Worm (Caenorhabditis elegans) whole organism, young adult: ENCODE data around the gene ani-2.
A peak's percentile ranks its signal among the peaks of the same experiment; 100 is the strongest.

ENCODE experiments used
- B0336.3 ChIP-seq: fragments of 200-800 bp; sonication (Bioruptor generic); IDR thresholded peaks from 2 replicates; pipeline ENCODE4 v1.3.6; 2022; ENCODE audit warnings: missing genetic modification characterization, missing compliant biosample characterization
- C17E4.6 ChIP-seq: fragments of 200-800 bp; sonication (Bioruptor generic); IDR thresholded peaks from 2 replicates; pipeline ENCODE4 v1.3.6; 2022; ENCODE audit warnings: missing genetic modification reagents, missing genetic modification characterization, missing compliant biosample characterization
- F57C9.4 ChIP-seq: sonication (generic microtip); optimal IDR thresholded peaks from 2 replicates; lab custom pipeline; 2017; ENCODE audit warnings: mild to moderate bottlenecking, missing genetic modification characterization, missing compliant biosample characterization
- K11D2.4 ChIP-seq: fragments of 200-800 bp; sonication (Bioruptor generic); IDR thresholded peaks from 2 replicates; pipeline ENCODE4 v1.3.6; 2022; ENCODE audit warnings: missing genetic modification reagents, missing genetic modification characterization, missing compliant biosample characterization
- K12H6.12 ChIP-seq: fragments of 200-800 bp; sonication (Bioruptor generic); optimal IDR thresholded peaks from 2 replicates; lab custom pipeline; 2018; ENCODE audit warnings: mild to moderate bottlenecking, missing genetic modification characterization, missing compliant biosample characterization
- T26A5.8 ChIP-seq: sonication (generic microtip); optimal IDR thresholded peaks from 2 replicates; lab custom pipeline; 2016; ENCODE audit warnings: missing genetic modification characterization, missing compliant biosample characterization
- Y53F4B.3 ChIP-seq: fragments of 200-800 bp; sonication (Bioruptor generic); IDR thresholded peaks from 2 replicates; pipeline ENCODE4 v1.3.6; 2022; ENCODE audit warnings: missing genetic modification reagents, missing genetic modification characterization, missing compliant biosample characterization
- Y67H2A.10 ChIP-seq: fragments of 200-800 bp; sonication (Bioruptor generic); conservative IDR thresholded peaks from 2 replicates; pipeline ENCODE4 v1.3.6; 2022; ENCODE audit warnings: missing genetic modification reagents, missing genetic modification characterization, missing compliant biosample characterization
- ZK185.1 ChIP-seq: sonication (generic microtip); optimal IDR thresholded peaks from 2 replicates; lab custom pipeline; 2016; ENCODE audit warnings: mild to moderate bottlenecking, missing genetic modification characterization, missing compliant biosample characterization; ENCODE audit not compliant: poor library complexity, severe bottlenecking
- akir-1 ChIP-seq: fragments of 200-800 bp; sonication (Bioruptor generic); optimal IDR thresholded peaks from 2 replicates; lab custom pipeline; 2018; ENCODE audit warnings: mild to moderate bottlenecking, missing genetic modification characterization, moderate library complexity, missing compliant biosample characterization
- aptf-3 ChIP-seq: fragments of 200-800 bp; sonication (Bioruptor generic); IDR thresholded peaks from 2 replicates; pipeline ENCODE4 v1.3.6; 2022; ENCODE audit warnings: missing genetic modification characterization, missing compliant biosample characterization
- athp-1 ChIP-seq: sonication (generic microtip); optimal IDR thresholded peaks from 2 replicates; lab custom pipeline; 2017; ENCODE audit warnings: mild to moderate bottlenecking, missing genetic modification characterization, missing compliant biosample characterization
- attf-3 ChIP-seq: fragments of 200-800 bp; sonication (Bioruptor generic); conservative IDR thresholded peaks from 2 replicates; pipeline ENCODE4 v1.3.6; 2022; ENCODE audit warnings: missing genetic modification reagents, missing genetic modification characterization, missing compliant biosample characterization
- attf-5 ChIP-seq: fragments of 200-800 bp; sonication (Bioruptor generic); optimal IDR thresholded peaks from 2 replicates; lab custom pipeline; 2018; ENCODE audit warnings: mild to moderate bottlenecking, missing genetic modification characterization, missing compliant biosample characterization
- bed-1 ChIP-seq: fragments of 200-800 bp; sonication (Bioruptor generic); IDR thresholded peaks from 2 replicates; pipeline ENCODE4 v1.3.6; 2022; ENCODE audit warnings: missing genetic modification reagents, missing genetic modification characterization, missing compliant biosample characterization
- cebp-1 ChIP-seq, 2 experiments: fragments of 200-800 bp in 1 of 2; sonication (Bioruptor generic) in 1 of 2; sonication (generic microtip) in 1 of 2; IDR thresholded peaks in 1 of 2; optimal IDR thresholded peaks in 1 of 2; 2 replicates each; pipeline versions ENCODE4 v1.3.6 to Lab custom; 2017 to 2022; ENCODE audit warnings: missing compliant biosample characterization in 2 of 2, missing genetic modification characterization in 2 of 2, mild to moderate bottlenecking in 1 of 2, missing genetic modification reagents in 1 of 2, moderate library complexity in 1 of 2
- ceh-58 ChIP-seq: fragments of 200-800 bp; sonication (Bioruptor generic); IDR thresholded peaks from 2 replicates; pipeline ENCODE4 v1.3.6; 2022; ENCODE audit warnings: missing genetic modification characterization, missing compliant biosample characterization
- ceh-79 ChIP-seq: sonication (generic microtip); optimal IDR thresholded peaks from 2 replicates; lab custom pipeline; 2017; ENCODE audit warnings: mild to moderate bottlenecking, missing genetic modification characterization, missing compliant biosample characterization
- ceh-91 ChIP-seq: fragments of 200-800 bp; sonication (Bioruptor generic); IDR thresholded peaks from 2 replicates; pipeline ENCODE4 v1.3.6; 2022; ENCODE audit warnings: missing genetic modification reagents, missing genetic modification characterization, missing compliant biosample characterization
- egl-44 ChIP-seq: fragments of 200-800 bp; sonication (Bioruptor generic); IDR thresholded peaks from 2 replicates; pipeline ENCODE4 v1.3.6; 2022; ENCODE audit warnings: missing genetic modification reagents, missing genetic modification characterization, missing compliant biosample characterization
- egrh-3 ChIP-seq: fragments of 200-800 bp; sonication (Bioruptor generic); IDR thresholded peaks from 2 replicates; pipeline ENCODE4 v1.3.6; 2022; ENCODE audit warnings: missing genetic modification reagents, missing genetic modification characterization, missing compliant biosample characterization
- gei-17 ChIP-seq: fragments of 200-800 bp; sonication (Bioruptor generic); optimal IDR thresholded peaks from 2 replicates; lab custom pipeline; 2018; ENCODE audit warnings: mild to moderate bottlenecking, missing genetic modification characterization, missing compliant biosample characterization
- hlh-12 ChIP-seq: sonication (generic microtip); optimal IDR thresholded peaks from 2 replicates; lab custom pipeline; 2016; ENCODE audit warnings: missing genetic modification characterization, missing compliant biosample characterization
- hlh-26 ChIP-seq: fragments of 200-800 bp; sonication (Bioruptor generic); conservative IDR thresholded peaks from 2 replicates; pipeline ENCODE4 v1.3.6; 2022; ENCODE audit warnings: missing genetic modification reagents, missing genetic modification characterization, missing compliant biosample characterization
- hmg-1.2 ChIP-seq: fragments of 200-800 bp; sonication (Bioruptor generic); IDR thresholded peaks from 2 replicates; pipeline ENCODE4 v1.3.6; 2022; ENCODE audit warnings: missing genetic modification reagents, missing genetic modification characterization, missing compliant biosample characterization
- hrde-1 ChIP-seq: sonication (generic microtip); optimal IDR thresholded peaks from 2 replicates; lab custom pipeline; 2016; ENCODE audit warnings: missing genetic modification characterization, mild to moderate bottlenecking, missing compliant biosample characterization, moderate library complexity, missing genotype, missing genetic modification reagents, borderline replicate concordance
- lag-1 ChIP-seq: fragments of 200-800 bp; sonication (Bioruptor generic); IDR thresholded peaks from 2 replicates; pipeline ENCODE4 v1.3.6; 2022; ENCODE audit warnings: missing genetic modification reagents, missing genetic modification characterization, missing compliant biosample characterization
- let-526 ChIP-seq: fragments of 200-800 bp; sonication (Bioruptor generic); IDR thresholded peaks from 2 replicates; pipeline ENCODE4 v1.3.6; 2022; ENCODE audit warnings: missing genetic modification reagents, missing genetic modification characterization, missing compliant biosample characterization
- let-607 ChIP-seq, 2 experiments: fragments of 200-800 bp in 1 of 2; sonication (Bioruptor generic) in 1 of 2; sonication (generic microtip) in 1 of 2; optimal IDR thresholded peaks; 2 replicates each; lab custom pipeline; 2016 to 2018; ENCODE audit warnings: mild to moderate bottlenecking in 2 of 2, missing compliant biosample characterization in 2 of 2, missing genetic modification characterization in 2 of 2, moderate library complexity in 2 of 2, missing genotype in 1 of 2
- lin-26 ChIP-seq: fragments of 200-800 bp; sonication (Bioruptor generic); IDR thresholded peaks from 2 replicates; pipeline ENCODE4 v1.3.6; 2022; ENCODE audit warnings: missing genetic modification reagents, missing genetic modification characterization, missing compliant biosample characterization
- lin-35 ChIP-seq, 3 experiments: fragments of 150-350 bp in 2 of 3; sonication (generic microtip) in 1 of 3; optimal IDR thresholded peaks; 2 replicates each; lab custom pipeline; 2014 to 2018; ENCODE audit warnings: missing biosample characterization in 3 of 3, missing genetic modification characterization in 3 of 3, missing genetic modification reagents in 3 of 3
- lin-54 ChIP-seq: fragments of 200-800 bp; sonication (Bioruptor generic); optimal IDR thresholded peaks from 2 replicates; lab custom pipeline; 2018; ENCODE audit warnings: mild to moderate bottlenecking, missing genetic modification characterization, missing compliant biosample characterization
- lsl-1 ChIP-seq: fragments of 200-800 bp; sonication (Bioruptor generic); optimal IDR thresholded peaks from 2 replicates; lab custom pipeline; 2018; ENCODE audit warnings: mild to moderate bottlenecking, missing genetic modification characterization, moderate library complexity, missing compliant biosample characterization
- mel-28 ChIP-seq: sonication (generic microtip); optimal IDR thresholded peaks from 2 replicates; lab custom pipeline; 2016; ENCODE audit warnings: borderline replicate concordance, mild to moderate bottlenecking, missing genetic modification characterization, missing compliant biosample characterization
- mes-4 ChIP-seq: sonication (generic microtip); optimal IDR thresholded peaks from 2 replicates; lab custom pipeline; 2016; ENCODE audit warnings: missing genotype, missing genetic modification characterization, missing compliant biosample characterization
- nhr-120 ChIP-seq: fragments of 200-800 bp; sonication (Bioruptor generic); IDR thresholded peaks from 2 replicates; pipeline ENCODE4 v1.3.6; 2022; ENCODE audit warnings: missing genetic modification characterization, missing compliant biosample characterization
- nhr-179 ChIP-seq: sonication (generic microtip); optimal IDR thresholded peaks from 2 replicates; lab custom pipeline; 2016; ENCODE audit warnings: mild to moderate bottlenecking, missing genetic modification characterization, missing compliant biosample characterization
- snpc-1.3 ChIP-seq: sonication (generic microtip); optimal IDR thresholded peaks from 2 replicates; lab custom pipeline; 2017; ENCODE audit warnings: missing genetic modification characterization, mild to moderate bottlenecking, missing compliant biosample characterization, antibody characterized with exemption, moderate library complexity, missing genotype, missing genetic modification reagents; ENCODE audit not compliant: insufficient read depth
- snpc-3.4 ChIP-seq: sonication (generic microtip); optimal IDR thresholded peaks from 2 replicates; lab custom pipeline; 2017; ENCODE audit warnings: missing genetic modification characterization, mild to moderate bottlenecking, missing compliant biosample characterization, antibody characterized with exemption, moderate library complexity, missing genotype, missing genetic modification reagents
- snpc-4 ChIP-seq, 5 experiments: fragments of 150-350 bp in 1 of 5; sonication (generic microtip) in 4 of 5; optimal IDR thresholded peaks; 2 replicates each; lab custom pipeline; 2014 to 2018; ENCODE audit warnings: missing genetic modification characterization in 5 of 5, missing biosample characterization in 3 of 5, antibody characterized with exemption in 2 of 5, mild to moderate bottlenecking in 2 of 5, missing compliant biosample characterization in 2 of 5, missing genotype in 2 of 5, moderate library complexity in 2 of 5, missing genetic modification reagents in 1 of 5
- tbx-9 ChIP-seq: sonication (generic microtip); optimal IDR thresholded peaks from 2 replicates; lab custom pipeline; 2016; ENCODE audit warnings: borderline replicate concordance, missing genetic modification characterization, inconsistent platforms, missing compliant biosample characterization
- unc-130 ChIP-seq: sonication (generic microtip); optimal IDR thresholded peaks from 2 replicates; lab custom pipeline; 2016; ENCODE audit warnings: missing genetic modification reagents, missing genetic modification characterization, missing compliant biosample characterization
- xnd-1 ChIP-seq: sonication (generic microtip); optimal IDR thresholded peaks from 2 replicates; lab custom pipeline; 2016; ENCODE audit warnings: missing genotype, missing genetic modification reagents, missing genetic modification characterization, missing compliant biosample characterization
- ztf-18 ChIP-seq: sonication (generic microtip); optimal IDR thresholded peaks from 2 replicates; lab custom pipeline; 2016; ENCODE audit warnings: missing genotype, mild to moderate bottlenecking, missing genetic modification characterization, missing compliant biosample characterization
- ztf-6 ChIP-seq: fragments of 200-800 bp; sonication (Bioruptor generic); IDR thresholded peaks from 2 replicates; pipeline ENCODE4 v1.3.6; 2022; ENCODE audit warnings: missing genetic modification reagents, missing genetic modification characterization, missing compliant biosample characterization

ani-2 gene

DNA sequence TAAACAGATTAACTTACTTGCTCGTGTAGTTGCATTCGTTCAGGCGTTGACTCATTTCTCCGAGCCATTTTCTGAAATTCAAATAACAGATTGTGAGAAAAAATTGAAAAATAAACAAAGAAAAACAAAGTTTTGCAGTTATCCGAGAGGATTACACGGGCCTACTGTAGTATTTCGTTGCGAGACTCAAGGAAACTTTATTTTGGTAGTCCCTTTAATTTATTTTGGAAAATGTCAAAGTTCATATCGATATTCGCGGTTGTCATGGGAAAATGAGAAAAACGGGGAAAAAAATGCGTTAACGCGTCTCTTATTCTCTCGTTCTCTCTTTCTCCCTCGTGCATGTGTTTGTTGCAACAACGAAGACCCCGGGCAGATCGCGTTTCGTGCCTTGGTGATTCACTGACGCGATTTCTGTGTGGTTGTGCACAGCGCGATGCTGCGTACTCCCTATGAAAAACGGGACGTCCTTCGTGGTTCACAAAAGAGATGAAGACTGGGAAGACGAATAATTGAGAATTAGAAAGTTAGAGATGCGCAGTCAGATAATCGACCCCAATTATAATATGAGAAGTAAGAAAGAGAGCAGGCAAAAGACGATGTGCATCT, 33.8 kb downstream of the ani-2 start, which contains the start of gene set-4 (continued):
- TF ChIP-seq snpc-1.3 (tag; lab: Kevin White, UChicago) (no peak), akir-1 (no peak), F57C9.4 (no peak), hlh-12 (no peak), egrh-3 (no peak), ZK185.1 (peak; percentile 68), hrde-1 (tag; lab: Kevin White, UChicago) (no peak), K11D2.4 (GFP tag; lab: Robert Waterston, UW) (peak; percentile 80), mes-4 (no peak), bed-1 (GFP tag; lab: Robert Waterston, UW) (no peak), hlh-26 (GFP tag; lab: Robert Waterston, UW) (no peak), nhr-179 (no peak), nhr-120 (no peak), snpc-4 (GFP tag; optimal IDR thresholded peaks at IDR 0.05; lab: Kevin White, UChicago) (peak; percentile 4), snpc-4 (tag; optimal IDR thresholded peaks at IDR 0.05; lab: Kevin White, UChicago) (peak; percentile 6 to 81 (median 64)), hmg-1.2 (GFP tag; lab: Robert Waterston, UW) (peak; percentile 68), aptf-3 (GFP tag; lab: Robert Waterston, UW) (0 out of 2 replicates have a peak, but pooled peaks have one; percentile 26), lin-35 (GFP tag; optimal IDR thresholded peaks at IDR 0.05; lab: Kevin White, UChicago) (peak in 2 of 3 experiments; percentile 28 to 90), K12H6.12 (tag; lab: Kevin White, UChicago) (peak; percentile 87), ceh-79 (tag; lab: Kevin White, UChicago) (no peak), cebp-1 (GFP tag; IDR thresholded peaks at IDR 0.05; lab: Robert Waterston, UW) (0 out of 2 replicates have a peak, but pooled peaks have one; percentile 24), cebp-1 (tag; optimal IDR thresholded peaks at IDR 0.05; lab: Kevin White, UChicago) (peak; percentile 88), lag-1 (GFP tag; lab: Robert Waterston, UW) (no peak), ceh-91 (GFP tag; lab: Robert Waterston, UW) (peak; percentile 50; the same call in 1 of the 2 replicates), gei-17 (peak; percentile 50), Y53F4B.3 (GFP tag; lab: Robert Waterston, UW) (no peak), unc-130 (GFP tag; lab: Kevin White, UChicago) (peak; percentile 2), ztf-6 (GFP tag; lab: Robert Waterston, UW) (no peak), C17E4.6 (peak; percentile 42; the same call in 1 of the 2 replicates), ceh-58 (GFP tag; lab: Robert Waterston, UW) (no peak), let-526 (GFP tag; lab: Robert Waterston, UW) (0 out of 2 replicates have a peak, but pooled peaks have one; percentile 51), tbx-9 (tag; lab: Kevin White, UChicago) (no peak), xnd-1 (tag; lab: Kevin White, UChicago) (peak; percentile 62), mel-28 (tag; lab: Kevin White, UChicago) (no peak), B0336.3 (GFP tag; lab: Robert Waterston, UW) (peak; percentile 89), snpc-3.4 (tag; lab: Kevin White, UChicago) (no peak), Y67H2A.10 (GFP tag; lab: Robert Waterston, UW) (no peak; the same call in 1 of the 2 replicates), let-607 (tag; optimal IDR thresholded peaks at IDR 0.05; lab: Kevin White, UChicago) (peak; percentile 53 to 72), ztf-18 (tag; lab: Kevin White, UChicago) (peak; percentile 97), T26A5.8 (tag; lab: Kevin White, UChicago) (no peak), attf-3 (GFP tag; lab: Robert Waterston, UW) (0 out of 2 replicates have a peak, but pooled peaks have one; percentile 37), lin-26 (no peak), athp-1 (tag; lab: Kevin White, UChicago) (peak; percentile 38), lin-54 (GFP tag; lab: Kevin White, UChicago) (peak; percentile 78), attf-5 (GFP tag; lab: Kevin White, UChicago) (peak; percentile 95), lsl-1 (GFP tag; lab: Kevin White, UChicago) (peak; percentile 78), egl-44 (GFP tag; lab: Robert Waterston, UW) (no peak)
